Fruit fly (Drosophila melanogaster) whole organism, prepupa: Measurements from ENCODE around the gene Pde9.
A peak's percentile ranks its signal among the peaks of the same experiment; 100 is the strongest.

Source experiments
- Blimp-1 ChIP-seq: fragments of 200-800 bp; sonication (Bioruptor generic); optimal IDR thresholded peaks from 3 replicates; lab custom pipeline; 2017; ENCODE audit warnings: missing biosample characterization, missing genetic modification characterization, mild to moderate bottlenecking, moderate library complexity, missing genetic modification reagents
- CG10631 ChIP-seq: fragments of 200-800 bp; sonication (Bioruptor generic); optimal IDR thresholded peaks from 2 replicates; lab custom pipeline; 2016; ENCODE audit warnings: missing biosample characterization, missing genetic modification characterization
- CG10669 ChIP-seq: fragments of 200-800 bp; sonication (Bioruptor generic); optimal IDR thresholded peaks from 3 replicates; lab custom pipeline; 2018; ENCODE audit warnings: missing biosample characterization, mild to moderate bottlenecking, missing genetic modification characterization, moderate library complexity
- CG11762 ChIP-seq: fragments of 200-800 bp; sonication (Bioruptor generic); optimal IDR thresholded peaks from 3 replicates; lab custom pipeline; 2016; ENCODE audit warnings: missing biosample characterization, missing genetic modification characterization; ENCODE audit not compliant: insufficient read depth
- CG11902 ChIP-seq: fragments of 200-800 bp; sonication (Bioruptor generic); optimal IDR thresholded peaks from 3 replicates; lab custom pipeline; 2016; ENCODE audit warnings: missing biosample characterization, missing genetic modification characterization
- CG15336 ChIP-seq: fragments of 200-800 bp; sonication (Bioruptor generic); IDR thresholded peaks from 2 replicates; pipeline ENCODE4 v1.3.6; 2022; ENCODE audit warnings: missing biosample characterization, missing genetic modification characterization
- CG16779 ChIP-seq: fragments of 200-800 bp; sonication (Bioruptor generic); optimal IDR thresholded peaks from 3 replicates; lab custom pipeline; 2017; ENCODE audit warnings: missing biosample characterization, mild to moderate bottlenecking, missing genetic modification characterization
- CG3032 ChIP-seq: fragments of 200-800 bp; optimal IDR thresholded peaks from 2 replicates; lab custom pipeline; 2019; ENCODE audit warnings: missing biosample characterization, mild to moderate bottlenecking, missing genetic modification characterization, moderate library complexity
- CG6276 ChIP-seq: fragments of 200-800 bp; sonication (Bioruptor generic); optimal IDR thresholded peaks from 2 replicates; lab custom pipeline; 2017; ENCODE audit warnings: missing biosample characterization, mild to moderate bottlenecking, missing genetic modification characterization
- CG6808 ChIP-seq: fragments of 200-800 bp; sonication (Bioruptor generic); optimal IDR thresholded peaks from 3 replicates; lab custom pipeline; 2017; ENCODE audit warnings: missing biosample characterization, missing genetic modification characterization, mild to moderate bottlenecking, moderate library complexity, missing genetic modification reagents
- CG8632 ChIP-seq: fragments of 200-800 bp; sonication (Bioruptor generic); optimal IDR thresholded peaks from 3 replicates; lab custom pipeline; 2016; ENCODE audit warnings: missing biosample characterization, missing genetic modification characterization
- CG9139 ChIP-seq: fragments of 200-800 bp; sonication (Bioruptor generic); optimal IDR thresholded peaks from 3 replicates; lab custom pipeline; 2017; ENCODE audit warnings: missing biosample characterization, mild to moderate bottlenecking, missing genetic modification characterization
- Eip78C ChIP-seq: fragments of 200-800 bp; sonication (Bioruptor generic); peaks from one replicate; lab custom pipeline; 2016; ENCODE audit warnings: missing biosample characterization, missing genetic modification characterization
- Gug ChIP-seq: fragments of 200-800 bp; sonication (Bioruptor generic); IDR thresholded peaks from 2 replicates; pipeline ENCODE4 v1.3.6; 2022; ENCODE audit warnings: missing biosample characterization, missing genetic modification characterization
- Hr38 ChIP-seq: sonication (Bioruptor generic); optimal IDR thresholded peaks from 2 replicates; lab custom pipeline; 2016; ENCODE audit warnings: missing biosample characterization, missing genetic modification characterization
- Hr4 ChIP-seq: fragments of 200-800 bp; sonication (Bioruptor generic); optimal IDR thresholded peaks from 3 replicates; lab custom pipeline; 2016; ENCODE audit warnings: missing biosample characterization, missing genetic modification characterization
- Lpt ChIP-seq: fragments of 200-800 bp; sonication (Bioruptor generic); optimal IDR thresholded peaks from 3 replicates; lab custom pipeline; 2016; ENCODE audit warnings: missing biosample characterization, missing genetic modification characterization
- OdsH ChIP-seq: fragments of 200-800 bp; sonication (Bioruptor generic); optimal IDR thresholded peaks from 3 replicates; lab custom pipeline; 2016; ENCODE audit warnings: missing biosample characterization, missing genetic modification characterization
- Sox14 ChIP-seq: fragments of 200-800 bp; sonication (Bioruptor generic); optimal IDR thresholded peaks from 3 replicates; lab custom pipeline; 2016; ENCODE audit warnings: missing biosample characterization, missing genetic modification characterization
- achi ChIP-seq: fragments of 200-800 bp; sonication (Bioruptor generic); optimal IDR thresholded peaks from 3 replicates; lab custom pipeline; 2016; ENCODE audit warnings: missing biosample characterization, missing genetic modification characterization
- cyc ChIP-seq: fragments of 200-800 bp; sonication (Bioruptor generic); optimal IDR thresholded peaks from 3 replicates; lab custom pipeline; 2016; ENCODE audit warnings: missing biosample characterization, missing genetic modification characterization
- eg ChIP-seq: fragments of 200-800 bp; sonication (Bioruptor generic); IDR thresholded peaks from 3 replicates; pipeline ENCODE4 v1.3.6; 2022; ENCODE audit warnings: missing biosample characterization, missing genetic modification characterization
- fd59A ChIP-seq: fragments of 200-800 bp; sonication (Bioruptor generic); optimal IDR thresholded peaks from 2 replicates; lab custom pipeline; 2017; ENCODE audit warnings: missing biosample characterization, mild to moderate bottlenecking, missing genetic modification characterization, missing genetic modification reagents
- fkh ChIP-seq: fragments of 200-800 bp; sonication (Bioruptor generic); optimal IDR thresholded peaks from 3 replicates; lab custom pipeline; 2017; ENCODE audit warnings: missing biosample characterization, mild to moderate bottlenecking, missing genetic modification characterization, moderate library complexity
- net ChIP-seq: fragments of 200-800 bp; sonication (Bioruptor generic); optimal IDR thresholded peaks from 3 replicates; lab custom pipeline; 2016; ENCODE audit warnings: missing biosample characterization, missing genetic modification characterization
- salr ChIP-seq, 2 experiments: fragments of 200-800 bp; sonication (Bioruptor generic); optimal IDR thresholded peaks; 3 replicates each; lab custom pipeline; 2016 to 2018; ENCODE audit warnings: missing biosample characterization in 2 of 2, missing genetic modification characterization in 2 of 2, mild to moderate bottlenecking in 1 of 2
- spab ChIP-seq: fragments of 200-800 bp; sonication (Bioruptor generic); optimal IDR thresholded peaks from 2 replicates; lab custom pipeline; 2017; ENCODE audit warnings: missing biosample characterization, mild to moderate bottlenecking, missing genetic modification characterization, missing genetic modification reagents
- ss ChIP-seq, 2 experiments: fragments of 200-800 bp; sonication (Bioruptor generic); optimal IDR thresholded peaks; 2 replicates in 1 of 2; 3 replicates in 1 of 2; lab custom pipeline; 2017 to 2018; ENCODE audit warnings: mild to moderate bottlenecking in 2 of 2, missing biosample characterization in 2 of 2, missing genetic modification characterization in 2 of 2, moderate library complexity in 1 of 2
- svp ChIP-seq: fragments of 200-800 bp; sonication (Bioruptor generic); peaks from one replicate; lab custom pipeline; 2016; ENCODE audit warnings: missing biosample characterization, missing genetic modification characterization
- vri ChIP-seq: fragments of 200-800 bp; sonication (Bioruptor generic); optimal IDR thresholded peaks from 3 replicates; lab custom pipeline; 2016; ENCODE audit warnings: missing biosample characterization, mild to moderate bottlenecking, missing genetic modification characterization

Pde9 gene

DNA sequence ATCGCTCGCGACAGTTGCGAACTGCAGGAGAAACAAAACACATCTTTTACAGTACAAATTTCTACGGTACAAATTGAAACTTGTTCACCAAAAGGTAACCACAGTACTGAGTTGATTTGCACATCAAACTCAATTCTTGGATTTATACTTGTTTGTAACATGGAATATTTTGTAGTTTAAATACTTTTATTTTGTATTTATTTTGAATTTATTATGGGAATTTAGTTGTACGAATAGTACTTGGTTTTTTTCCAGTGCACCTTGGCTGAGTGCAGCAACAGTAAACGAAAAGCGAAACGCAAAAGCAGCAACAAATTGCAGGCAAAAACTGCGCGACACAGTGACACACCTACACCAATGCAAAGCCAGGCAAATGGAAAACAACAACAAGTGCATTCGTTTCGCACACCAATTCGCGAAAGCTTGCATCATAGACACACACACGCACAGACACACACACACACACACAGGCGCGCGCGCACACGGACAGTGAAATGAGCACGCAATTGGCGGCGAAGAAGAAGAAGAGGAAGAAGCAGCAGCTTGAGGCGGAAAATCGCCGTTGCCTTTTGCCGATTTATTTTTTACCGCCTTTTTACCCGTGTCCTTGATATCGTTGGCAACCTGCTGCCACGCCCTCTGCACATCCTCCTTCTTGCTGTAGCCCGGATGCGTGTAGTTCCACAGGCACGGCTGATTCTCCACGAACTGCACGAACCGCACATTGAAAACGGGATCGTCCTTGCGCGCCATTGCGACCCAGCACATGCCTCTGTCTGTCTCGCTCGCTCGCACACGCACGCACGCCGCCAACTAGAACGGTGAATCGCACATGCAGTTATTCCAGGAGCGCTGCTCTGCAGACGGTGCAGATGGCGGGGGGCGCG is 8.1 kb upstream of the Pde9 start (continued):
- TF ChIP-seq Sox14 (GFP tag; lab: Kevin White, UChicago) = peak; percentile 11
- TF ChIP-seq achi (GFP tag; lab: Kevin White, UChicago) = peak; percentile 22
- TF ChIP-seq Blimp-1 (GFP tag; lab: Kevin White, UChicago) = peak; percentile 33
- TF ChIP-seq Lpt (GFP tag; lab: Kevin White, UChicago) = peak; percentile 37
- peak; percentile 37; the same call in 1 of the 2 replicates for TF ChIP-seq Gug (GFP tag; lab: Robert Waterston, UW)
- peak; percentile 31 for TF ChIP-seq CG11902 (GFP tag; lab: Kevin White, UChicago)

DNA sequence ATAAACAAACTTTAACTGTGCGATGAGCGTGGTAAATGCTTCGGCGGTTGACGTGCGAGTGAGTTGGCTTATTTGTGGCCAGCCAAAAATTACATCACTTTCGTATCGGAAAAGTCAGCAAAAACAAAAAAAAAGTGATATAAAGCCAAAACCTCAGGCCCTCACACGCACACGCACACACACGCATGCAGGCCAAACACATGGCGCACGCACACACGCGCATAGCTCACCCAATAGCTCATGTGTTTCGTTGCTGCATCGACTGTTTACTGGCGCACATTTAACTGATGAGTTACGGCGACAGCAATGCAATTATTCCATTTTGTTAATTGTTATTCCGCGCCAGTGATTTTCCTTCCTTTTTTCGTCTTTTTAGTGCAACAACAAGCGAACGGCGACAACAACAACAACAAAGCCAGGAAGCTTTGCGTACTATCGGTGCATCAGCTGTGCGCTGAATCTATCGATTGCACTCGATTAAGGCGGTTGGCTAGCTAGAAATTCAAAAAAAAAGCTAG is 6.0 kb upstream of the Pde9 start, which contains the start of gene Flad1:
Flad1 (minus strand) TSS at position 418 of the 518 bp plus-strand sequence.
- no peak for TF ChIP-seq CG10669 (GFP tag; lab: Kevin White, UChicago)
- TF ChIP-seq ss (GFP tag; optimal IDR thresholded peaks at IDR 0.05; lab: Kevin White, UChicago) = peak; percentile 12 to 30
- peak; percentile 2 for TF ChIP-seq Blimp-1 (GFP tag; lab: Kevin White, UChicago)
- no peak for TF ChIP-seq achi (GFP tag; lab: Kevin White, UChicago)
- TF ChIP-seq Eip78C = peak; percentile 29
- no peak for TF ChIP-seq spab (GFP tag; lab: Kevin White, UChicago)
- peak; percentile 71 for TF ChIP-seq svp
- peak; percentile 7 for TF ChIP-seq CG16779 (tag; lab: Kevin White, UChicago)
- peak; percentile 85 for TF ChIP-seq vri (GFP tag; lab: Kevin White, UChicago)
- 0 out of 3 replicates have a peak, but pooled peaks have one; percentile 10 for TF ChIP-seq eg
- no peak for TF ChIP-seq CG8632 (GFP tag; lab: Kevin White, UChicago)
- peak; percentile 34 for TF ChIP-seq CG6808 (GFP tag; lab: Kevin White, UChicago)
- peak; percentile 69 for TF ChIP-seq fkh (GFP tag; lab: Kevin White, UChicago)

DNA sequence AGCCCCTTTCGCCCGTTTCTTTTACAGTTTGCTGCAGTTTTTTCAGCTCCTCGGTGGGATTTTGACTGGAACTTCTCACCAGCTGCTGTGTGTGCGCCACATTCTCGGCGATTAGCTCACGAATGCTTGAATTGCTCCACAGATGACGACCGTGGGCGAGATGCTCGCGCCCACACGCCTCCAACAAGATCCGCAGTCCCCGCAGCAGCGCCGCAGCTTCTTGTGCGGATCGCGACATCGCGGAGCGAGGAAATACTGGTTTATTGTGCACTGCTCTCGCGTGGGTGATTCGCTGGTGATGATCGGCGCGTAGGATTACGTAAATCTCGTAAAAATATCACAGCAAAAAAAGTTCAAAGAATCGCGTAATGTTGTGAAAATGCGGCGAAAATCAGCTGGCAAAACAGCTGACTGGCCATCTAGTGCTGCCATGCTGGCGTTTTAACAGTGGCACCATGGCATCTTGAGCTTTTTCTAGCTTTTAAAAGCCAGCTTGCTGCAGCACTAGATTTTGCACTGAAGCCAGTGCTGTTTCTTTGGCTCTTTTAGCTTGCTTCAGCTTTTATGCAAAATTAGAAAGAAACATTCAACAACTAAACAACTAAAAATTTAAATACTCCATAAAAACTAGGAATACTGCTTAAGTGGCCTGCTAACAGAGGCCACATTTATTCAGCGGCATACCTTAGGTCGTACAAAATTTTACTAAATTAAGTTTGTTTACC is 3.8 kb upstream of the Pde9 start, which contains the start of gene Coq8:
Coq8 (minus strand) TSS at position 397 of the 725 bp plus-strand sequence.
- TF ChIP-seq CG9139 (GFP tag; lab: Kevin White, UChicago) = no peak
- peak; percentile 64 for TF ChIP-seq vri (GFP tag; lab: Kevin White, UChicago)
- TF ChIP-seq cyc (GFP tag; lab: Kevin White, UChicago) = no peak
- TF ChIP-seq svp = no peak

DNA sequence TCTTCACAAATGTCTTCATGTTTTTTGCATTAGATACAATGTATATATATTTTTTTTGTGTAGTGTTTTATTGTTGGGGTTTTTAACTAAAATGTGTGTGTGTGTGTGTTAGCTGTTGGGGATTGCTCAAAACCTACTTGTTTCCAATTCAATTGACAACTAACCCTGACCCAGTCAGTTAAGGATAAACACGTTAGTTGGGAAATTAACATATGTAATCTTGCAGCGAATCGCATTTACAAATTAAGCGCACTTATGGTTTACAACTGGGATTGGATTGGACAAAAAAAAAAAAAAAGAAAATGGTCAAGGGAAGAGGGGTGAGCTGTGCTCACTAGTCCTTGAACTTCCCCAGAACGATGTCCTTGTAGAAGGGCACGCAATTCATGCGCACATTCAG is 1.4 kb upstream of the Pde9 start, which contains the start of gene CG32650:
CG32650 (minus strand) TSS at position 101 of the 400 bp plus-strand sequence.
- TF ChIP-seq CG10631 (no peak), CG6276 (no peak), fd59A (GFP tag; lab: Kevin White, UChicago) (no peak), fkh (GFP tag; lab: Kevin White, UChicago) (no peak), CG9139 (GFP tag; lab: Kevin White, UChicago) (no peak), salr (GFP tag; optimal IDR thresholded peaks at IDR 0.05; lab: Kevin White, UChicago) (no peak), Hr4 (no peak), CG11762 (no peak), CG3032 (tag; lab: Kevin White, UChicago) (no peak), Blimp-1 (GFP tag; lab: Kevin White, UChicago) (no peak), Sox14 (GFP tag; lab: Kevin White, UChicago) (no peak), OdsH (no peak), CG15336 (GFP tag; lab: Robert Waterston, UW) (no peak), Hr38 (GFP tag; lab: Kevin White, UChicago) (no peak), net (GFP tag; lab: Kevin White, UChicago) (no peak), CG10669 (GFP tag; lab: Kevin White, UChicago) (no peak)
